Worm (Caenorhabditis elegans) whole organism, L1 larva: ENCODE results near the gene T09B9.5.

Source experiments
- dpl-1 ChIP-seq, 3 experiments: fragments of 150-350 bp in 2 of 3; sonication (generic microtip) in 1 of 3; optimal IDR thresholded peaks; 2 replicates each; lab custom pipeline; 2014 to 2017; ENCODE audit warnings: missing biosample characterization in 3 of 3, missing genetic modification characterization in 3 of 3, missing genetic modification reagents in 3 of 3
- lin-15B ChIP-seq: fragments of 150-350 bp; sonication (generic microtip); optimal IDR thresholded peaks from 3 replicates; lab custom pipeline; 2014; ENCODE audit warnings: missing biosample characterization, missing genetic modification characterization
- lin-39 ChIP-seq: fragments of 150-350 bp; optimal IDR thresholded peaks from 2 replicates; lab custom pipeline; 2014; ENCODE audit warnings: missing biosample characterization, missing genetic modification reagents, missing genetic modification characterization
- lsy-2 ChIP-seq, 2 experiments: fragments of 150-350 bp; optimal IDR thresholded peaks; 2 replicates each; lab custom pipeline; 2014; ENCODE audit warnings: missing biosample characterization in 2 of 2, missing genetic modification characterization in 2 of 2
- nhr-76 ChIP-seq: sonication (generic microtip); optimal IDR thresholded peaks from 2 replicates; lab custom pipeline; 2017; ENCODE audit warnings: missing biosample characterization, missing genetic modification characterization
- nhr-90 ChIP-seq: sonication (generic microtip); optimal IDR thresholded peaks from 2 replicates; lab custom pipeline; 2016; ENCODE audit warnings: mild to moderate bottlenecking, missing genetic modification characterization, missing compliant biosample characterization; ENCODE audit not compliant: poor library complexity
- ztf-11 ChIP-seq, 2 experiments: sonication (generic microtip); optimal IDR thresholded peaks; 2 replicates each; lab custom pipeline; 2016 to 2017; ENCODE audit warnings: missing genetic modification characterization in 2 of 2, missing biosample characterization in 1 of 2, missing compliant biosample characterization in 1 of 2

DNA sequence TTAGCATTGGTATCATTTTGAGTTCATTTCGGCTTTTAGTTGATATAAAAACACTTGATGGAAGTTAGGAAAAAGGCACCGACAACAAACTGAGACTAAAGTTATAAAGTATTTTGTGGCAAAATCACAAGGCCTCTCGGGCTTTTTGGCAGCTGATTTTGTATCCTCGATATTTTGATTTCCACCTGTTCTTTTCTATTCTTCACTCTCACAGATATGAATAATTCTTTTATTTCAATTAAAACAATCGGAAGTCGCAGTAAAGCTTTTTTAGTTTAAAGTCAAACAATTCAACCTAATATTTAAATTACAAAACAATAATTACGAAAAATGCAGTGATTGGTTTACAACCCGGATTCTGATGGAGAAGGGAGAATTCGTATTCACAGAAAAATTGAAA, 16.3 kb upstream of the T09B9.5 start, which contains the start of gene T09B9.3:
- TF ChIP-seq nhr-76 (tag; lab: Kevin White, UChicago) (no peak), ztf-11 (tag; optimal IDR thresholded peaks at IDR 0.05; lab: Kevin White, UChicago) (no peak), lin-15B (no peak), lin-39 (tag; lab: Kevin White, UChicago) (no peak), dpl-1 (GFP tag; optimal IDR thresholded peaks at IDR 0.05; lab: Kevin White, UChicago) (no peak), lsy-2 (tag; optimal IDR thresholded peaks at IDR 0.05; lab: Kevin White, UChicago) (no peak), nhr-90 (tag; lab: Kevin White, UChicago) (no peak)
